Worm (Caenorhabditis elegans): ENCODE data around the gene plk-1.

plk-1 gene

ce11 chrIII:8106476-8106875 lies 5.3 kb downstream of the plk-1 start (continued):
- TF ChIP-seq dmd-6 (GFP tag; IDR thresholded peaks at IDR 0.05) = peak; percentile 22; the same call in 1 of the 2 replicates

DNA sequence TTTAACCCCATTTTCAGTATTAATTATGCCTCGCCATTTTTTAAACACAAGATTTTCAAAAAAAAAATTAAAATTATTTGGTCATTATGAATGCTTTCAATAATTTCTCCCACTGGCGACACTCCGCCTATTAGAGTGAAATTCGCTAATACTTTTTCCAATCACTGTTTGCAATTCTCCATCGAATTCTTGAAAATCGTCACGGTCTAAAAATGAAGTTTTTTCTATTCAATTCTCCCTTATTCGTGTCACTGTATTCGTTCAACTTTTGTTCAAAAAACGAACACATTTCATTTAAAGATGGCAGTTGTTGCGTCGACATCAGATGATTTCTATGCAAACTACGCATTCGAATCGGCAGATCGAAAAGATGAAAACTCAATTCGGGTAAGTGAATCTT lies 7.3 kb downstream of the plk-1 start, which contains the start of gene C14B9.3:
Gene C14B9.3, plus strand, starts transcription at position 301 of the 400 bp plus-strand sequence.
- TF ChIP-seq mxl-2 (GFP tag; conservative IDR thresholded peaks at IDR 0.05) (no peak), T20F7.1 (GFP tag; optimal IDR thresholded peaks at IDR 0.05) (no peak), mdl-1 (tag; optimal IDR thresholded peaks at IDR 0.05) (no peak), ztf-7 (tag; optimal IDR thresholded peaks at IDR 0.05) (no peak), madf-9 (GFP tag; conservative IDR thresholded peaks at IDR 0.05) (no peak), saeg-2 (GFP tag; IDR thresholded peaks at IDR 0.05) (no peak), hmg-1.1 (GFP tag; IDR thresholded peaks at IDR 0.05) (no peak), Y75B8A.6 (GFP tag; IDR thresholded peaks at IDR 0.05) (no peak), daf-19 (GFP tag; conservative IDR thresholded peaks at IDR 0.05) (no peak), lin-29 (GFP tag; IDR thresholded peaks at IDR 0.05) (no peak), daf-12 (tag; optimal IDR thresholded peaks at IDR 0.05) (no peak)

DNA sequence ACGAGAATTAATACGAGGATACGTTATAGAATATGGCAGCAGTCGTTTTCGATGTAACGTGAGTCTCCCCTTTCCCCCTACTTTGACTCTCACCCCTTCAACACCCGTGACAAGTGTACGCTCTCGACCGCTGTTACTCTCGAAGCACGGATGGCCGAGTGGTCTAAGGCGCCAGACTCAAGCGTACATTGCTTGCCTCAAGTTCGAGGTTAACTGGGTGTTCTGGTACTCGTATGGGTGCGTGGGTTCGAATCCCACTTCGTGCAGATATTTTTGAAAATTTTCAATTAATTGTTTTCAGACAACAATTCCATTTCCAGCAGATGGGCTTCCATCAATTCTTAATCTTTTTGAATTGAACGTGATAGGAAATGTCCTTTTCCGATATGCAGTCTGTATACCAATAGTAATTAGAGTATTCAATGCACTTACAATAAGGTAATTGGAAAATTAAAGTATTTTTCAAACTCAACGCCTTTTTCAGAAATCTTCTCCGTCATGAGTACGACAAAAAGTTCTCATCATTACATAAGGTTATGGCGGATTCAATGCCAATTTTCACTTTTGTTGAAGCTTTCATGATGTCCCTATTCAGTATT lies 8.4 kb downstream of the plk-1 start:
- peak; percentile 52 for TF ChIP-seq nhr-11 (tag; optimal IDR thresholded peaks at IDR 0.05)
- TF ChIP-seq spr-1 (tag; optimal IDR thresholded peaks at IDR 0.05) = peak; percentile 51
- peak; percentile 79 for TF ChIP-seq lin-38 (GFP tag; IDR thresholded peaks at IDR 0.05)
- TF ChIP-seq gei-8 (GFP tag; optimal IDR thresholded peaks at IDR 0.05) = peak; percentile 97
- TF ChIP-seq mdt-29 (GFP tag; IDR thresholded peaks at IDR 0.05) = peak; percentile 68; the same call in 1 of the 2 replicates
- no peak for TF ChIP-seq zip-2 (tag; optimal IDR thresholded peaks at IDR 0.05)
- TF ChIP-seq nhr-41 (GFP tag; IDR thresholded peaks at IDR 0.05) = peak; percentile 54; the same call in 1 of the 2 replicates
- TF ChIP-seq ztf-7 (tag; optimal IDR thresholded peaks at IDR 0.05) = peak; percentile 53
- TF ChIP-seq sdz-12 (GFP tag; optimal IDR thresholded peaks at IDR 0.05) = peak; percentile 53
- peak; percentile 72 to 80; a peak in 2 of 4 replicates for TF ChIP-seq madf-5 (GFP tag; IDR thresholded peaks at IDR 0.05)
- no peak for TF ChIP-seq lin-39 (tag; optimal IDR thresholded peaks at IDR 0.05)
- TF ChIP-seq zip-11 (GFP tag; IDR thresholded peaks at IDR 0.05) = 0 out of 2 replicates have a peak, but pooled peaks have one; percentile 45
- 0 out of 2 replicates have a peak, but pooled peaks have one; percentile 56 for TF ChIP-seq mxl-2 (GFP tag; conservative IDR thresholded peaks at IDR 0.05)
- TF ChIP-seq nhr-28 (tag; optimal IDR thresholded peaks at IDR 0.05) = peak; percentile 33
- TF ChIP-seq dmd-8 (GFP tag; IDR thresholded peaks at IDR 0.05) = peak; percentile 89
- peak; percentile 87 for TF ChIP-seq D1046.2 (GFP tag; IDR thresholded peaks at IDR 0.05)
- TF ChIP-seq ama-1 (optimal IDR thresholded peaks at IDR 0.05) = no peak
- TF ChIP-seq nhr-237 (tag; optimal IDR thresholded peaks at IDR 0.05) = no peak
- TF ChIP-seq mes-2 (tag; optimal IDR thresholded peaks at IDR 0.05; ENCODE audit: poor library complexity, severe bottlenecking) = peak; percentile 86
- TF ChIP-seq dve-1 (tag; optimal IDR thresholded peaks at IDR 0.05; ENCODE audit: insufficient read depth) = peak; percentile 58
- peak; percentile 42; the same call in 1 of the 2 replicates for TF ChIP-seq daf-19 (GFP tag; conservative IDR thresholded peaks at IDR 0.05)
- TF ChIP-seq aly-2 (tag; optimal IDR thresholded peaks at IDR 0.05) = no peak
- no peak for TF ChIP-seq snpc-4 (tag; optimal IDR thresholded peaks at IDR 0.05)
- peak in 1 of 2 experiments; percentile 39 for TF ChIP-seq mdl-1 (tag; optimal IDR thresholded peaks at IDR 0.05)
- TF ChIP-seq unc-62 (GFP tag; optimal IDR thresholded peaks at IDR 0.05 in 1 of 2) = no peak
- no peak for TF ChIP-seq unc-62 (tag; optimal IDR thresholded peaks at IDR 0.05)
- peak; percentile 1 to 79 for TF ChIP-seq lsy-2 (tag; optimal IDR thresholded peaks at IDR 0.05)
- peak; percentile 51 for TF ChIP-seq nhr-102 (tag; optimal IDR thresholded peaks at IDR 0.05)
- TF ChIP-seq lin-29 (GFP tag; IDR thresholded peaks at IDR 0.05) = no peak
- peak in 1 of 2 experiments; percentile 31 for TF ChIP-seq hif-1 (tag; optimal IDR thresholded peaks at IDR 0.05)
- TF ChIP-seq spr-3 (GFP tag; optimal IDR thresholded peaks at IDR 0.05) = peak; percentile 60
- TF ChIP-seq egl-43 (GFP tag; IDR thresholded peaks at IDR 0.05) = peak; percentile 96
- TF ChIP-seq lin-13 (GFP tag; optimal IDR thresholded peaks at IDR 0.05) = peak; percentile 69
- TF ChIP-seq nhr-6 (tag; optimal IDR thresholded peaks at IDR 0.05) = peak; percentile 41
- peak; percentile 87; the same call in 1 of the 2 replicates for TF ChIP-seq arid-1 (GFP tag; conservative IDR thresholded peaks at IDR 0.05)
- peak; percentile 66 for TF ChIP-seq tra-1 (GFP tag; IDR thresholded peaks at IDR 0.05)
- no peak for TF ChIP-seq pqm-1 (tag; optimal IDR thresholded peaks at IDR 0.05)
- TF ChIP-seq nhr-42 (GFP tag; IDR thresholded peaks at IDR 0.05) = peak; percentile 71
- TF ChIP-seq fos-1 (tag; optimal IDR thresholded peaks at IDR 0.05) = no peak

Data from whole organism, L4 larva.